Worm (Caenorhabditis elegans) whole organism, L2 larva: ENCODE results near the gene nhr-128.

ENCODE experiments used
- alr-1 ChIP-seq: fragments of 150-350 bp; optimal IDR thresholded peaks from 2 replicates; lab custom pipeline; 2014; ENCODE audit warnings: missing biosample characterization, missing genetic modification characterization
- ama-1 ChIP-seq: fragments of 150-350 bp; optimal IDR thresholded peaks from 2 replicates; lab custom pipeline; 2018; ENCODE audit warnings: inconsistent platforms
- blmp-1 ChIP-seq: sonication (generic microtip); optimal IDR thresholded peaks from 2 replicates; lab custom pipeline; 2017; ENCODE audit warnings: missing genetic modification characterization, mild to moderate bottlenecking, missing compliant biosample characterization, antibody characterized with exemption, moderate library complexity; ENCODE audit not compliant: insufficient read depth
- elt-1 ChIP-seq: fragments of 150-350 bp; optimal IDR thresholded peaks from 2 replicates; lab custom pipeline; 2014; ENCODE audit warnings: missing biosample characterization, missing genetic modification characterization
- mbf-1 ChIP-seq: sonication (generic microtip); optimal IDR thresholded peaks from 2 replicates; lab custom pipeline; 2017; ENCODE audit warnings: missing biosample characterization, missing genetic modification characterization
- nhr-11 ChIP-seq: fragments of 150-350 bp; optimal IDR thresholded peaks from 2 replicates; lab custom pipeline; 2014; ENCODE audit warnings: missing biosample characterization, missing genetic modification characterization
- nhr-23 ChIP-seq: fragments of 150-350 bp; optimal IDR thresholded peaks from 2 replicates; lab custom pipeline; 2014; ENCODE audit warnings: missing biosample characterization, missing genetic modification reagents, missing genetic modification characterization
- nhr-77 ChIP-seq: fragments of 150-350 bp; optimal IDR thresholded peaks from 2 replicates; lab custom pipeline; 2014; ENCODE audit warnings: missing biosample characterization, missing genetic modification characterization
- skn-1 ChIP-seq: sonication (generic microtip); optimal IDR thresholded peaks from 2 replicates; lab custom pipeline; 2017; ENCODE audit warnings: missing biosample characterization, missing genetic modification characterization
- unc-39 ChIP-seq: fragments of 150-350 bp; optimal IDR thresholded peaks from 2 replicates; lab custom pipeline; 2014; ENCODE audit warnings: missing biosample characterization, missing genetic modification characterization

DNA sequence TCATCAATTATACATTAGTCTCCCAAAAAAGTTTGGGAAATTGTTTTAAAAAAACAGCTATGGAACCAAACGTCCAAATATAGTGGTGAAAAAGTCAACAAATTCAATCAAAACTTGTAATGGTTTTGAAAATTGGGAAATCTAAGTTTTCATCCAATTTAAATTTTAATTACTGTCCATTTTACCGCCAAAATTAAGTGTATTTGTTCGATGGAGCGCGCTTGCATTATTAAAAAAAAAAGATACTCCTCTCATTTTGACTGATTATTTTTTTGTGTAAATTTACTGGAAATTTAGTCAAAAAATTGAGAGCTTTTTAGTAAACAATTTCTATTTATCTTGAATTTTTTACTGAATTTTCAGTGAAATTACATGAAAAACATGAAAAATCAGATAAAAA lies 47.4 kb upstream of the nhr-128 start:
- TF ChIP-seq elt-1 (no peak), nhr-77 (no peak), blmp-1 (no peak), ama-1 (lab: Kevin White, UChicago) (no peak), mbf-1 (tag; lab: Kevin White, UChicago) (no peak), skn-1 (no peak), nhr-23 (tag; lab: Kevin White, UChicago) (no peak), alr-1 (no peak), unc-39 (tag; lab: Kevin White, UChicago) (no peak), nhr-11 (tag; lab: Kevin White, UChicago) (no peak)
